Worm (Caenorhabditis elegans) whole organism, midembryonic: Measurements from ENCODE around the gene M142.8.

Experiments
- T22C8.4 ChIP-seq: fragments of 200-800 bp; sonication (Bioruptor generic); IDR thresholded peaks from 2 replicates; pipeline ENCODE4 v1.3.6; 2022; ENCODE audit warnings: missing genetic modification characterization, missing compliant biosample characterization
- cog-1 ChIP-seq: sonication (generic microtip); optimal IDR thresholded peaks from 2 replicates; lab custom pipeline; 2016; ENCODE audit warnings: missing genetic modification characterization, missing compliant biosample characterization
- flt-1 ChIP-seq: fragments of 200-800 bp; sonication (Bioruptor generic); IDR thresholded peaks from 2 replicates; pipeline ENCODE4 v1.3.6; 2022; ENCODE audit warnings: missing genetic modification characterization, missing compliant biosample characterization
- klf-2 ChIP-seq: fragments of 200-800 bp; sonication (Bioruptor generic); conservative IDR thresholded peaks from 2 replicates; pipeline ENCODE4 v1.3.6; 2022; ENCODE audit warnings: missing genetic modification reagents, missing genetic modification characterization, missing compliant biosample characterization
- ref-1 ChIP-seq: fragments of 200-800 bp; sonication (Bioruptor generic); conservative IDR thresholded peaks from 2 replicates; pipeline ENCODE4 v1.3.6; 2022; ENCODE audit warnings: missing genetic modification reagents, missing genetic modification characterization, missing compliant biosample characterization
- tab-1 ChIP-seq: fragments of 200-800 bp; sonication (Bioruptor generic); IDR thresholded peaks from 2 replicates; pipeline ENCODE4 v1.3.6; 2022; ENCODE audit warnings: missing genetic modification characterization, missing compliant biosample characterization
- ztf-23 ChIP-seq: fragments of 200-800 bp; sonication (Bioruptor generic); IDR thresholded peaks from 2 replicates; pipeline ENCODE4 v1.3.6; 2022; ENCODE audit warnings: missing genetic modification reagents, missing genetic modification characterization, missing compliant biosample characterization
- ztf-29 ChIP-seq: fragments of 200-800 bp; sonication (Bioruptor generic); IDR thresholded peaks from 2 replicates; pipeline ENCODE4 v1.3.6; 2022; ENCODE audit warnings: missing genetic modification reagents, missing genetic modification characterization, missing compliant biosample characterization

- no peak for TF ChIP-seq klf-2 (GFP tag; lab: Robert Waterston, UW)
- TF ChIP-seq ztf-29 (GFP tag; lab: Robert Waterston, UW), result no peak
- TF ChIP-seq flt-1, result no peak
- no peak for TF ChIP-seq cog-1
- no peak for TF ChIP-seq ztf-23 (GFP tag; lab: Robert Waterston, UW)
- no peak for TF ChIP-seq tab-1 (GFP tag; lab: Robert Waterston, UW)
- TF ChIP-seq ref-1 (GFP tag; lab: Robert Waterston, UW), result no peak
- TF ChIP-seq T22C8.4 (GFP tag; lab: Robert Waterston, UW), result no peak
Measured at ce11 chrIII:10981555-10981954, 48.1 kb downstream of the M142.8 start.
